Worm (Caenorhabditis elegans) whole organism, L2 larva: ENCODE data around the gene Y40A1A.2.
"Not testable (repeated sequence)": the region's sequence is repeated elsewhere in the genome, so short reads cannot be mapped to it uniquely, and the experiment has no call there.

ENCODE experiments used
- C34F6.9 ChIP-seq: fragments of 150-350 bp; optimal IDR thresholded peaks from 2 replicates; lab custom pipeline; 2014; ENCODE audit warnings: missing biosample characterization, missing genetic modification characterization
- F13H6.1 ChIP-seq: sonication (generic microtip); optimal IDR thresholded peaks from 2 replicates; lab custom pipeline; 2016; ENCODE audit warnings: missing genetic modification characterization, missing compliant biosample characterization
- Y55F3AM.14 ChIP-seq: fragments of 200-800 bp; sonication (Bioruptor generic); optimal IDR thresholded peaks from 2 replicates; lab custom pipeline; 2018; ENCODE audit warnings: mild to moderate bottlenecking, missing genetic modification characterization, missing compliant biosample characterization
- ama-1 ChIP-seq: fragments of 150-350 bp; optimal IDR thresholded peaks from 2 replicates; lab custom pipeline; 2018; ENCODE audit warnings: inconsistent platforms
- crh-2 ChIP-seq: sonication (generic microtip); optimal IDR thresholded peaks from 2 replicates; lab custom pipeline; 2017; ENCODE audit warnings: missing biosample characterization, missing genetic modification characterization
- dmd-4 ChIP-seq: sonication (generic microtip); optimal IDR thresholded peaks from 2 replicates; lab custom pipeline; 2017; ENCODE audit warnings: missing biosample characterization, missing genetic modification characterization
- elt-1 ChIP-seq: fragments of 150-350 bp; optimal IDR thresholded peaks from 2 replicates; lab custom pipeline; 2014; ENCODE audit warnings: missing biosample characterization, missing genetic modification characterization
- fos-1 ChIP-seq: fragments of 150-350 bp; optimal IDR thresholded peaks from 2 replicates; lab custom pipeline; 2014; ENCODE audit warnings: missing biosample characterization, missing genetic modification characterization
- lin-11 ChIP-seq: fragments of 150-350 bp; sonication (generic microtip); optimal IDR thresholded peaks from 2 replicates; lab custom pipeline; 2014; ENCODE audit warnings: missing biosample characterization, missing genetic modification characterization, inconsistent platforms, mixed read lengths
- lin-39 ChIP-seq: fragments of 150-350 bp; optimal IDR thresholded peaks from 2 replicates; lab custom pipeline; 2014; ENCODE audit warnings: missing biosample characterization, missing genetic modification reagents, missing genetic modification characterization
- lsy-2 ChIP-seq, 2 experiments: fragments of 150-350 bp in 1 of 2; sonication (generic microtip) in 1 of 2; optimal IDR thresholded peaks; 2 replicates each; lab custom pipeline; 2014 to 2017; ENCODE audit warnings: missing biosample characterization in 2 of 2, missing genetic modification characterization in 2 of 2
- mbf-1 ChIP-seq: sonication (generic microtip); optimal IDR thresholded peaks from 2 replicates; lab custom pipeline; 2017; ENCODE audit warnings: missing biosample characterization, missing genetic modification characterization
- mdl-1 ChIP-seq, 2 experiments: fragments of 150-350 bp in 1 of 2; sonication (generic microtip) in 1 of 2; optimal IDR thresholded peaks; 2 replicates each; lab custom pipeline; 2017; ENCODE audit warnings: missing biosample characterization in 2 of 2, missing genetic modification characterization in 2 of 2
- nhr-10 ChIP-seq: sonication (generic microtip); optimal IDR thresholded peaks from 2 replicates; lab custom pipeline; 2017; ENCODE audit warnings: missing biosample characterization, missing genetic modification characterization
- nhr-11 ChIP-seq: fragments of 150-350 bp; optimal IDR thresholded peaks from 2 replicates; lab custom pipeline; 2014; ENCODE audit warnings: missing biosample characterization, missing genetic modification characterization
- nhr-12 ChIP-seq: fragments of 150-350 bp; optimal IDR thresholded peaks from 2 replicates; lab custom pipeline; 2014; ENCODE audit warnings: missing biosample characterization, missing genetic modification characterization
- nhr-129 ChIP-seq: fragments of 150-350 bp; optimal IDR thresholded peaks from 2 replicates; lab custom pipeline; 2014; ENCODE audit warnings: missing biosample characterization, missing genetic modification characterization
- nhr-23 ChIP-seq: fragments of 150-350 bp; optimal IDR thresholded peaks from 2 replicates; lab custom pipeline; 2014; ENCODE audit warnings: missing biosample characterization, missing genetic modification reagents, missing genetic modification characterization
- nhr-237 ChIP-seq: fragments of 150-350 bp; optimal IDR thresholded peaks from 2 replicates; lab custom pipeline; 2014; ENCODE audit warnings: missing biosample characterization, missing genetic modification characterization
- nhr-25 ChIP-seq: fragments of 150-350 bp; sonication (generic microtip); optimal IDR thresholded peaks from 3 replicates; lab custom pipeline; 2014; ENCODE audit warnings: missing biosample characterization, missing genetic modification characterization
- peb-1 ChIP-seq: fragments of 150-350 bp; optimal IDR thresholded peaks from 2 replicates; lab custom pipeline; 2014; ENCODE audit warnings: missing biosample characterization, missing genetic modification characterization
- sem-4 ChIP-seq: fragments of 150-350 bp; optimal IDR thresholded peaks from 2 replicates; lab custom pipeline; 2014; ENCODE audit warnings: missing biosample characterization, missing genetic modification reagents, missing genetic modification characterization
- skn-1 ChIP-seq: sonication (generic microtip); optimal IDR thresholded peaks from 2 replicates; lab custom pipeline; 2017; ENCODE audit warnings: missing biosample characterization, missing genetic modification characterization
- sma-3 ChIP-seq: sonication (generic microtip); optimal IDR thresholded peaks from 2 replicates; lab custom pipeline; 2016; ENCODE audit warnings: missing genetic modification reagents, missing genetic modification characterization, missing compliant biosample characterization
- sma-9 ChIP-seq, 2 experiments: fragments of 150-350 bp in 1 of 2; sonication (generic microtip) in 1 of 2; optimal IDR thresholded peaks; 2 replicates each; lab custom pipeline; 2014 to 2016; ENCODE audit warnings: missing genetic modification characterization in 2 of 2, mild to moderate bottlenecking in 1 of 2, missing biosample characterization in 1 of 2, missing compliant biosample characterization in 1 of 2, missing genetic modification reagents in 1 of 2, moderate library complexity in 1 of 2
- snpc-4 ChIP-seq: fragments of 150-350 bp; optimal IDR thresholded peaks from 2 replicates; lab custom pipeline; 2014; ENCODE audit warnings: missing biosample characterization, missing genetic modification characterization
- unc-39 ChIP-seq: fragments of 150-350 bp; optimal IDR thresholded peaks from 2 replicates; lab custom pipeline; 2014; ENCODE audit warnings: missing biosample characterization, missing genetic modification characterization
- unc-55 ChIP-seq: fragments of 150-350 bp; sonication (generic microtip); optimal IDR thresholded peaks from 3 replicates; lab custom pipeline; 2014; ENCODE audit warnings: missing biosample characterization, missing genetic modification reagents, missing genetic modification characterization
- ztf-11 ChIP-seq: sonication (generic microtip); optimal IDR thresholded peaks from 2 replicates; lab custom pipeline; 2017; ENCODE audit warnings: missing biosample characterization, missing genetic modification characterization
- ztf-4 ChIP-seq: fragments of 150-350 bp; optimal IDR thresholded peaks from 2 replicates; lab custom pipeline; 2014; ENCODE audit warnings: missing biosample characterization, missing genetic modification characterization

The Y40A1A.2 gene

ce11 chrX:2013912-2014311 is 23.4 kb downstream of the Y40A1A.2 start:
- TF ChIP-seq nhr-237 (tag; lab: Kevin White, UChicago) (no peak), ztf-11 (tag; lab: Kevin White, UChicago) (no peak), nhr-11 (tag; lab: Kevin White, UChicago) (no peak), snpc-4 (tag; lab: Kevin White, UChicago) (no peak), unc-55 (peak; percentile 60), lin-11 (tag; lab: Kevin White, UChicago) (no peak), nhr-25 (no peak), dmd-4 (tag; lab: Kevin White, UChicago) (no peak)
- TF ChIP-seq, all 48 proteins: peak for 1

- TF ChIP-seq sem-4, result no peak
- peak; percentile 27 for TF ChIP-seq sma-9 (GFP tag; optimal IDR thresholded peaks at IDR 0.05; lab: Kevin White, UChicago)
- no peak for TF ChIP-seq sma-9 (tag; optimal IDR thresholded peaks at IDR 0.05; lab: Kevin White, UChicago)
- TF ChIP-seq skn-1 (tag; lab: Kevin White, UChicago), result no peak
- TF ChIP-seq fos-1 (tag; lab: Kevin White, UChicago), result peak; percentile 83
Observed at ce11 chrX:2014521-2014920, 24.0 kb downstream of the Y40A1A.2 start.

ce11 chrX:2018211-2018610 is 27.7 kb downstream of the Y40A1A.2 start:
- TF ChIP-seq F13H6.1 (tag; lab: Kevin White, UChicago) (no peak), skn-1 (tag; lab: Kevin White, UChicago) (peak; percentile 19), lin-39 (no peak), snpc-4 (tag; lab: Kevin White, UChicago) (no peak), fos-1 (tag; lab: Kevin White, UChicago) (peak; percentile 82), nhr-129 (tag; lab: Kevin White, UChicago) (no peak), Y55F3AM.14 (no peak)

ce11 chrX:2018848-2019247 is 28.3 kb downstream of the Y40A1A.2 start, which contains the start of gene Y102A11A.3:
TSS of gene Y102A11A.3 (plus strand) at chrX:2019148.
- no peak for TF ChIP-seq C34F6.9
- no peak for TF ChIP-seq mbf-1 (tag; lab: Kevin White, UChicago)
- TF ChIP-seq unc-39, result no peak
- no peak for TF ChIP-seq unc-55
- TF ChIP-seq elt-1 (tag; lab: Kevin White, UChicago), result no peak
- TF ChIP-seq nhr-129 (tag; lab: Kevin White, UChicago), result no peak
- TF ChIP-seq skn-1 (tag; lab: Kevin White, UChicago), result no peak
- TF ChIP-seq ztf-4, result no peak
- no peak for TF ChIP-seq ama-1 (lab: Kevin White, UChicago)
- no peak for TF ChIP-seq crh-2 (tag; lab: Kevin White, UChicago)
- TF ChIP-seq sma-9 (GFP tag; optimal IDR thresholded peaks at IDR 0.05; lab: Kevin White, UChicago), result no peak
- TF ChIP-seq sma-9 (tag; optimal IDR thresholded peaks at IDR 0.05; lab: Kevin White, UChicago), result no peak
- no peak for TF ChIP-seq sma-3
- TF ChIP-seq lin-39, result no peak

- TF ChIP-seq nhr-12 (no peak), lsy-2 (tag; optimal IDR thresholded peaks at IDR 0.05; lab: Kevin White, UChicago) (no peak), peb-1 (tag; lab: Kevin White, UChicago) (no peak), sem-4 (no peak), lin-39 (no peak), mdl-1 (tag; optimal IDR thresholded peaks at IDR 0.05; lab: Kevin White, UChicago) (no peak), nhr-23 (tag; lab: Kevin White, UChicago) (no peak)
Observed at ce11 chrX:2021558-2021957, 31.0 kb downstream of the Y40A1A.2 start.

- peak; percentile 13 for TF ChIP-seq fos-1 (tag; lab: Kevin White, UChicago)
Observed at ce11 chrX:2025405-2025804, 34.9 kb downstream of the Y40A1A.2 start.

- not testable (repeated sequence) for TF ChIP-seq nhr-10, crh-2, peb-1 (tag; lab: Kevin White, UChicago)
- TF ChIP-seq, all 48 proteins: peak for 0; not testable (repeated sequence) for 48
Observed at ce11 chrX:2026342-2026741, 35.8 kb downstream of the Y40A1A.2 start, which contains the start of gene Y102A11A.2. TSS of gene Y102A11A.2 (plus strand) at chrX:2026642.
